Fruit fly (Drosophila melanogaster) whole organism, embryonic: ENCODE measurements around the gene CG46307.

Experiments
- Antp ChIP-seq: fragments of 200-800 bp; sonication (Bioruptor generic); optimal IDR thresholded peaks from 3 replicates; lab custom pipeline; 2016; ENCODE audit warnings: missing biosample characterization, missing genetic modification characterization
- CG10543 ChIP-seq: fragments of 200-800 bp; sonication (Bioruptor generic); optimal IDR thresholded peaks from 3 replicates; lab custom pipeline; 2017; ENCODE audit warnings: missing biosample characterization, mild to moderate bottlenecking, missing genetic modification characterization, moderate library complexity
- CG11456 ChIP-seq: fragments of 200-800 bp; sonication (Bioruptor generic); IDR thresholded peaks from 3 replicates; pipeline ENCODE4 v1.3.6; 2022; ENCODE audit warnings: missing biosample characterization, missing genetic modification characterization
- CG11560 ChIP-seq: fragments of 200-800 bp; sonication (Bioruptor generic); IDR thresholded peaks from 3 replicates; pipeline ENCODE4 v1.3.6; 2022; ENCODE audit warnings: missing biosample characterization, missing genetic modification characterization
- CG12071 ChIP-seq: fragments of 200-800 bp; sonication (Bioruptor generic); optimal IDR thresholded peaks from 3 replicates; lab custom pipeline; 2018; ENCODE audit warnings: missing biosample characterization, mild to moderate bottlenecking, missing genetic modification characterization
- CG12236 ChIP-seq: fragments of 200-800 bp; sonication (Bioruptor generic); optimal IDR thresholded peaks from 2 replicates; lab custom pipeline; 2016; ENCODE audit warnings: missing biosample characterization, missing genetic modification characterization
- CG16813 ChIP-seq: fragments of 200-800 bp; sonication (Bioruptor generic); IDR thresholded peaks from 3 replicates; pipeline ENCODE4 v1.3.6; 2022; ENCODE audit warnings: missing biosample characterization, missing genetic modification characterization; ENCODE audit not compliant: partially characterized antibody
- CG30403 ChIP-seq: fragments of 200-800 bp; sonication (Bioruptor generic); optimal IDR thresholded peaks from 3 replicates; lab custom pipeline; 2016; ENCODE audit warnings: missing biosample characterization, missing genetic modification characterization
- CG31365 ChIP-seq: fragments of 200-800 bp; sonication (Bioruptor generic); optimal IDR thresholded peaks from 2 replicates; lab custom pipeline; 2018; ENCODE audit warnings: missing biosample characterization, mild to moderate bottlenecking, missing genetic modification characterization
- CG4820 ChIP-seq: fragments of 200-800 bp; sonication (Bioruptor generic); optimal IDR thresholded peaks from 3 replicates; lab custom pipeline; 2016; ENCODE audit warnings: missing biosample characterization, missing genetic modification characterization
- CG6254 ChIP-seq: fragments of 200-800 bp; sonication (Bioruptor generic); optimal IDR thresholded peaks from 3 replicates; lab custom pipeline; 2017; ENCODE audit warnings: mild to moderate bottlenecking, missing biosample characterization, missing genetic modification reagents, missing genetic modification characterization
- CG6791 ChIP-seq: fragments of 200-800 bp; sonication (Bioruptor generic); IDR thresholded peaks from 3 replicates; pipeline ENCODE4 v1.3.6; 2022; ENCODE audit warnings: missing biosample characterization, missing genetic modification characterization; ENCODE audit not compliant: partially characterized antibody
- CG6813 ChIP-seq: fragments of 200-800 bp; sonication (Bioruptor generic); optimal IDR thresholded peaks from 2 replicates; lab custom pipeline; 2017; ENCODE audit warnings: missing biosample characterization, missing genetic modification characterization, mild to moderate bottlenecking, moderate library complexity, missing genetic modification reagents
- CG7963 ChIP-seq: fragments of 200-800 bp; sonication (Bioruptor generic); IDR thresholded peaks from 3 replicates; pipeline ENCODE4 v1.3.6; 2022; ENCODE audit warnings: missing biosample characterization, missing genetic modification characterization; ENCODE audit not compliant: partially characterized antibody
- CG9215 ChIP-seq: fragments of 200-800 bp; sonication (Bioruptor generic); IDR thresholded peaks from 2 replicates; pipeline ENCODE4 v1.3.6; 2022; ENCODE audit warnings: missing biosample characterization, missing genetic modification characterization
- D19B ChIP-seq: fragments of 200-800 bp; sonication (Bioruptor generic); optimal IDR thresholded peaks from 2 replicates; lab custom pipeline; 2017; ENCODE audit warnings: missing biosample characterization, mild to moderate bottlenecking, missing genetic modification characterization
- Dfd ChIP-seq, 2 experiments: fragments of >200 bp; optimal IDR thresholded peaks; 2 replicates each; lab custom pipeline; 2017; ENCODE audit warnings: missing biosample characterization in 2 of 2, missing genetic modification characterization in 2 of 2
- Dip2 ChIP-seq: fragments of 200-800 bp; sonication (Bioruptor generic); IDR thresholded peaks from 2 replicates; pipeline ENCODE4 v1.3.6; 2022; ENCODE audit warnings: missing biosample characterization, missing genetic modification characterization
- Dll ChIP-seq: fragments of 200-800 bp; sonication (Bioruptor generic); IDR thresholded peaks from 4 replicates; pipeline ENCODE4 v1.3.6; 2022; ENCODE audit warnings: missing biosample characterization, missing genetic modification characterization; ENCODE audit not compliant: partially characterized antibody
- Doc2 ChIP-seq: fragments of 200-800 bp; sonication (Bioruptor generic); IDR thresholded peaks from 2 replicates; pipeline ENCODE4 v1.3.6; 2022; ENCODE audit warnings: missing biosample characterization, missing genetic modification characterization
- Dref ChIP-seq: fragments of 200-800 bp; sonication (Bioruptor generic); IDR thresholded peaks from 2 replicates; pipeline ENCODE4 v1.3.6; 2022; ENCODE audit warnings: missing biosample characterization, missing genetic modification characterization
- HmgZ ChIP-seq: fragments of 200-800 bp; sonication (Bioruptor generic); optimal IDR thresholded peaks from 2 replicates; lab custom pipeline; 2018; ENCODE audit warnings: missing biosample characterization, mild to moderate bottlenecking, missing genetic modification characterization
- Hr39 ChIP-seq: fragments of >200 bp; optimal IDR thresholded peaks from 2 replicates; lab custom pipeline; 2017
- Hr78 ChIP-seq, 2 experiments: fragments of 200-800 bp in 1 of 2; fragments of >200 bp in 1 of 2; sonication (Bioruptor generic) in 1 of 2; optimal IDR thresholded peaks; 2 replicates each; lab custom pipeline; 2017 to 2019; ENCODE audit warnings: missing biosample characterization in 2 of 2, missing genetic modification characterization in 2 of 2, mild to moderate bottlenecking in 1 of 2, moderate library complexity in 1 of 2
- NC2α ChIP-seq: fragments of 200-800 bp; sonication (Bioruptor generic); optimal IDR thresholded peaks from 2 replicates; lab custom pipeline; 2016; ENCODE audit warnings: missing biosample characterization, missing genetic modification characterization
- Oaz ChIP-seq: fragments of 200-800 bp; sonication (Bioruptor generic); IDR thresholded peaks from 2 replicates; pipeline ENCODE4 v1.3.6; 2022; ENCODE audit warnings: missing biosample characterization, missing genetic modification characterization
- Scr ChIP-seq: fragments of 200-800 bp; sonication (Bioruptor generic); IDR thresholded peaks from 2 replicates; pipeline ENCODE4 v1.3.6; 2022; ENCODE audit warnings: missing biosample characterization, missing genetic modification characterization; ENCODE audit not compliant: partially characterized antibody
- Sox100B ChIP-seq: fragments of 200-800 bp; sonication (Bioruptor generic); optimal IDR thresholded peaks from 3 replicates; lab custom pipeline; 2018; ENCODE audit warnings: missing biosample characterization, mild to moderate bottlenecking, missing genetic modification characterization
- Tbp ChIP-seq: fragments of >200 bp; optimal IDR thresholded peaks from 2 replicates; lab custom pipeline; 2018; ENCODE audit warnings: missing biosample characterization, missing genetic modification characterization
- Usf ChIP-seq: fragments of 200-800 bp; sonication (Bioruptor generic); optimal IDR thresholded peaks from 2 replicates; lab custom pipeline; 2017; ENCODE audit warnings: missing genotype, missing biosample characterization, missing genetic modification characterization
- Xrp1 ChIP-seq: fragments of 200-800 bp; sonication (Bioruptor generic); IDR thresholded peaks from 2 replicates; pipeline ENCODE4 v1.3.6; 2022; ENCODE audit warnings: missing biosample characterization, missing genetic modification characterization
- ac ChIP-seq: fragments of 200-800 bp; sonication (Bioruptor generic); optimal IDR thresholded peaks from 3 replicates; lab custom pipeline; 2017; ENCODE audit warnings: missing biosample characterization, mild to moderate bottlenecking, missing genetic modification characterization
- bbx ChIP-seq: fragments of 200-800 bp; sonication (Bioruptor generic); IDR thresholded peaks from 2 replicates; pipeline ENCODE4 v1.3.6; 2022; ENCODE audit warnings: missing biosample characterization, missing genetic modification characterization; ENCODE audit not compliant: partially characterized antibody
- bigmax ChIP-seq: fragments of 200-800 bp; sonication (Bioruptor generic); optimal IDR thresholded peaks from 2 replicates; lab custom pipeline; 2018; ENCODE audit warnings: missing biosample characterization, mild to moderate bottlenecking, missing genetic modification characterization
- br ChIP-seq: fragments of >200 bp; optimal IDR thresholded peaks from 2 replicates; lab custom pipeline; 2017
- crp ChIP-seq, 2 experiments: fragments of 200-800 bp; sonication (Bioruptor generic); optimal IDR thresholded peaks; 2 replicates in 1 of 2; 3 replicates in 1 of 2; lab custom pipeline; 2017; ENCODE audit warnings: missing biosample characterization in 2 of 2, missing genetic modification characterization in 2 of 2, mild to moderate bottlenecking in 1 of 2, moderate library complexity in 1 of 2
- dmrt11E ChIP-seq: fragments of 200-800 bp; sonication (Bioruptor generic); optimal IDR thresholded peaks from 3 replicates; lab custom pipeline; 2018; ENCODE audit warnings: missing biosample characterization, mild to moderate bottlenecking, missing genetic modification characterization, moderate library complexity
- h ChIP-seq: fragments of >200 bp; optimal IDR thresholded peaks from 2 replicates; lab custom pipeline; 2017
- hth ChIP-seq: fragments of >200 bp; optimal IDR thresholded peaks from 2 replicates; lab custom pipeline; 2017; ENCODE audit warnings: inconsistent platforms
- ind ChIP-seq: fragments of 200-800 bp; sonication (Bioruptor generic); optimal IDR thresholded peaks from 3 replicates; lab custom pipeline; 2016; ENCODE audit warnings: missing biosample characterization, missing genetic modification characterization
- jigr1 ChIP-seq: fragments of 200-800 bp; sonication (Bioruptor generic); IDR thresholded peaks from 3 replicates; pipeline ENCODE4 v1.3.6; 2022; ENCODE audit warnings: missing biosample characterization, missing genetic modification characterization
- kay ChIP-seq: fragments of 200-800 bp; sonication (Bioruptor generic); optimal IDR thresholded peaks from 2 replicates; lab custom pipeline; 2016; ENCODE audit warnings: missing biosample characterization, missing genetic modification characterization
- luna ChIP-seq: fragments of 200-800 bp; sonication (Bioruptor generic); optimal IDR thresholded peaks from 2 replicates; lab custom pipeline; 2016; ENCODE audit warnings: missing biosample characterization, missing genetic modification characterization
- mam ChIP-seq: fragments of 200-800 bp; sonication (Bioruptor generic); optimal IDR thresholded peaks from 3 replicates; lab custom pipeline; 2016; ENCODE audit warnings: missing biosample characterization, missing genetic modification characterization
- pita ChIP-seq: fragments of 200-800 bp; sonication (Bioruptor generic); optimal IDR thresholded peaks from 2 replicates; lab custom pipeline; 2017; ENCODE audit warnings: missing biosample characterization, mild to moderate bottlenecking, missing genetic modification characterization
- sd ChIP-seq: fragments of 200-800 bp; sonication (Bioruptor generic); optimal IDR thresholded peaks from 3 replicates; lab custom pipeline; 2018; ENCODE audit warnings: missing biosample characterization, mild to moderate bottlenecking, missing genetic modification characterization, moderate library complexity
- shn ChIP-seq: fragments of 200-800 bp; sonication (Bioruptor generic); optimal IDR thresholded peaks from 3 replicates; lab custom pipeline; 2016; ENCODE audit warnings: missing biosample characterization, missing genetic modification characterization
- trh ChIP-seq: fragments of 200-800 bp; sonication (Bioruptor generic); optimal IDR thresholded peaks from 2 replicates; lab custom pipeline; 2016; ENCODE audit warnings: missing biosample characterization, missing genetic modification characterization
- tup ChIP-seq: fragments of 200-800 bp; sonication (Bioruptor generic); optimal IDR thresholded peaks from 2 replicates; lab custom pipeline; 2016; ENCODE audit warnings: missing biosample characterization, mild to moderate bottlenecking, missing genetic modification characterization, moderate library complexity
- tx ChIP-seq: fragments of 200-800 bp; sonication (Bioruptor generic); optimal IDR thresholded peaks from 2 replicates; lab custom pipeline; 2016; ENCODE audit warnings: missing biosample characterization, missing genetic modification characterization

CG46307 gene

dm6 chr2L:21156156-21157040 is 52.0 kb downstream of the CG46307 start, which contains the start of the genes Mpp6 and E2f2 (continued):
- TF ChIP-seq Oaz (GFP tag; lab: Robert Waterston, UW) (no peak), CG12236 (GFP tag; lab: Kevin White, UChicago) (no peak), Antp (GFP tag; lab: Kevin White, UChicago) (peak; percentile 28), jigr1 (GFP tag; lab: Robert Waterston, UW) (no peak), pita (no peak), trh (GFP tag; lab: Kevin White, UChicago) (no peak), Doc2 (GFP tag; lab: Robert Waterston, UW) (no peak), Dip2 (no peak), tup (GFP tag; lab: Kevin White, UChicago) (no peak), shn (GFP tag; lab: Kevin White, UChicago) (no peak), CG11560 (peak; percentile 49; the same call in 1 of the 3 replicates), CG16813 (GFP tag; lab: Robert Waterston, UW) (peak; percentile 86), h (no peak), hth (lab: Kevin White, UChicago) (no peak), bbx (GFP tag; lab: Robert Waterston, UW) (peak; percentile 93), Dfd (GFP tag; optimal IDR thresholded peaks at IDR 0.05; lab: Kevin White, UChicago) (no peak), CG12071 (GFP tag; lab: Kevin White, UChicago) (no peak), Usf (no peak), Sox100B (GFP tag; lab: Kevin White, UChicago) (peak; percentile 36), CG9215 (GFP tag; lab: Robert Waterston, UW) (no peak), CG11456 (peak; percentile 59; the same call in 2 of the 3 replicates), Hr39 (lab: Kevin White, UChicago) (no peak), mam (peak; percentile 58), CG6813 (GFP tag; lab: Kevin White, UChicago) (no peak), Scr (GFP tag; lab: Robert Waterston, UW) (peak; percentile 82), CG6254 (GFP tag; lab: Kevin White, UChicago) (no peak), NC2α (GFP tag; lab: Kevin White, UChicago) (no peak), CG7963 (GFP tag; lab: Robert Waterston, UW) (peak; percentile 88), bigmax (GFP tag; lab: Kevin White, UChicago) (no peak), Dref (GFP tag; lab: Robert Waterston, UW) (peak; percentile 87), tx (GFP tag; lab: Kevin White, UChicago) (no peak), D19B (GFP tag; lab: Kevin White, UChicago) (no peak), CG31365 (no peak), CG4820 (no peak), Tbp (peak; percentile 1), br (no peak), ind (GFP tag; lab: Kevin White, UChicago) (peak; percentile 2), Xrp1 (GFP tag; lab: Robert Waterston, UW) (peak; percentile 58), crp (GFP tag; optimal IDR thresholded peaks at IDR 0.05; lab: Kevin White, UChicago) (peak in 1 of 2 experiments; percentile 24), dmrt11E (tag; lab: Kevin White, UChicago) (no peak), CG10543 (GFP tag; lab: Kevin White, UChicago) (no peak), ac (GFP tag; lab: Kevin White, UChicago) (no peak), Dll (peak; percentile 84), sd (no peak), luna (GFP tag; lab: Kevin White, UChicago) (no peak), kay (GFP tag; lab: Kevin White, UChicago) (no peak), Hr78 (GFP tag; optimal IDR thresholded peaks at IDR 0.05; lab: Kevin White, UChicago) (no peak), HmgZ (tag; lab: Kevin White, UChicago) (peak; percentile 43), CG6791 (GFP tag; lab: Robert Waterston, UW) (peak; percentile 89), CG30403 (GFP tag; lab: Kevin White, UChicago) (peak; percentile 51)
